Fruit fly (Drosophila melanogaster): ENCODE results near the gene CG1233.
A peak's percentile ranks its signal among the peaks of the same experiment; 100 is the strongest.

The CG1233 gene

DNA sequence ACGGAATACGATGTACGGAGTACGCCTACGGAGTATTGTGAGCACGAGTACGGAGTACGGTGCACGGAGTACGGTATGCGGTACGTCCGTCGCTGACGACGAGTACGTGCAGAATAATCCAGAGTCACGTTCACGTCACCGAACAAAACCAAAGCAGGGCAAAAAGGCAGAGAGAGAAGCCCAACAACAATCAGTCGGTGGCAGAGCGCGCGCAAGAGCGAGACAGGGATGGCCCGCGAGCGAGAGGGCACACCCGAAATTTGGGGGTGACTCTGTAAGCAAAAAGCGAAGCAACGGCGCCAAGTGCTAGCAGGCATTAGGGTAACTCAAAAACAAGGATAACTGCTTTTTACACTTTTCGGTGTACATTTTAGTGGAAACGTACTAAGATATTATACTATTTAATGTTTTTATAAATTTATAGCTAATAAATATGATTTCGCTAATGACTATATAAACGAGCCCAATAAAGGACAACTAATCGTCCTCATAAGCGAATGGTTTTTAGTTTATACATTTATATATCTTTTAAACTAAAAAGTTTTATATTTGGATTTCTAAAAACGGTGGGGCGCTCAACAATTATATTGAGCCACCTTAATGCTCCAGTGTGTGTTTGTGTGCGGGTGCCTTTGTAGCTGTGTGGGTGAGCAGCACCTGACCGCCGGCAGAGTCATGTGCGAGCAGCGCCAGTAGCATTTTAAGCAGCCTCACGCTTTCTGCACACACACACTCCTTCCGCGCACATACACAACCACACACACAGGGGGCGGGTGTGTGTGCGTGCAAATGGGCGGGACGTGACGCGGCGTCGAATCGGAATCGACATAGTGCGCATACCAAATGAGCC is 16.2 kb downstream of the CG1233 start:
- TF ChIP-seq CG14711 (tag; optimal IDR thresholded peaks at IDR 0.05) (peak; percentile 3), CG7101 (tag; optimal IDR thresholded peaks at IDR 0.05) (peak; percentile 18), CG33017 (tag; optimal IDR thresholded peaks at IDR 0.05) (no peak)

DNA sequence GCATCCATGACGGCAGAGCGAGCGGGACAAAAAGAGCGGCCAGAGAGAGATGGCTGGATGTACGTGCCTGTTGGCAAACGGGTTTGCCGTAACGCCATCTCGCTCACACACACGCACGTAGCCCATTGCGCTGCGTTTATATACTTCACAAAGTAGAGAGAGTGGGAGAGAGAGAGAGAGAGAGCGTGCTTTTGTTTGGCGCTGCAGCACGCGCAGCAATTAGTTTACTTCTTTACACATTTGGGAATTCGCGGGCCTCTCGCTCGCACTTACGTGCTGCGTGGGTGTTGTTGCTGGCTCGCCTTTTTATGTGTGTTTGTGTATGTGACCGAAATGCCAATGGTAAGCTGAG is 16.8 kb downstream of the CG1233 start:
- TF ChIP-seq pad (GFP tag; optimal IDR thresholded peaks at IDR 0.05) = peak; percentile 94
- no peak for TF ChIP-seq Crg-1 (GFP tag; optimal IDR thresholded peaks at IDR 0.05)

DNA sequence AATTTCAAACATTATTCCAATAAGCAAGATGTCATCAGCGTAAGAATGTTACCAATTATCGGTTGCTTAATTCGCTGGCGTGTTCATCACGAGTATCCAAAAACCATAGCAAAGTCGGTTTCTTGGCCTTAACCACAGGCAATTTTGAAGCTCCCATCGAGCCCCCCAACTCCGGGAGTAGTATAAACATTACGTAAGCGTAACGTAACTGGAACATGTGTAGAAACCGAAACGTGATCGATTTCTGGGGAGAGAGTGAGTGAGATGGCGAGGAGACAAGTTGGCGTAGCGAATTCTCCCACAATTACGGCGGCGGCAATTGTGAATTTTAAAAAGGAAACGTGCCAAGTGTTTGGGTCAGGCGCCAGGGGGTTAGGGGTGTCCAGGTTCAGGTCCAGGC is 17.6 kb downstream of the CG1233 start:
- TF ChIP-seq Crg-1 (GFP tag; optimal IDR thresholded peaks at IDR 0.05) = no peak
- no peak for TF ChIP-seq cic (GFP tag; optimal IDR thresholded peaks at IDR 0.05)
- no peak for TF ChIP-seq ovo (GFP tag; optimal IDR thresholded peaks at IDR 0.05)
- TF ChIP-seq Clk (GFP tag; optimal IDR thresholded peaks at IDR 0.05) = no peak
- no peak for TF ChIP-seq pad (GFP tag; optimal IDR thresholded peaks at IDR 0.05)
- TF ChIP-seq tj (GFP tag; optimal IDR thresholded peaks at IDR 0.05) = no peak
- TF ChIP-seq CG1620 (GFP tag; optimal IDR thresholded peaks at IDR 0.05) = no peak
- no peak for TF ChIP-seq cnc (optimal IDR thresholded peaks at IDR 0.05)
- TF ChIP-seq bab1 (GFP tag; optimal IDR thresholded peaks at IDR 0.05) = no peak
- TF ChIP-seq kay (GFP tag; ENCODE audit: borderline replicate concordance) = no peak
- no peak for TF ChIP-seq CG14711 (tag; optimal IDR thresholded peaks at IDR 0.05)

DNA sequence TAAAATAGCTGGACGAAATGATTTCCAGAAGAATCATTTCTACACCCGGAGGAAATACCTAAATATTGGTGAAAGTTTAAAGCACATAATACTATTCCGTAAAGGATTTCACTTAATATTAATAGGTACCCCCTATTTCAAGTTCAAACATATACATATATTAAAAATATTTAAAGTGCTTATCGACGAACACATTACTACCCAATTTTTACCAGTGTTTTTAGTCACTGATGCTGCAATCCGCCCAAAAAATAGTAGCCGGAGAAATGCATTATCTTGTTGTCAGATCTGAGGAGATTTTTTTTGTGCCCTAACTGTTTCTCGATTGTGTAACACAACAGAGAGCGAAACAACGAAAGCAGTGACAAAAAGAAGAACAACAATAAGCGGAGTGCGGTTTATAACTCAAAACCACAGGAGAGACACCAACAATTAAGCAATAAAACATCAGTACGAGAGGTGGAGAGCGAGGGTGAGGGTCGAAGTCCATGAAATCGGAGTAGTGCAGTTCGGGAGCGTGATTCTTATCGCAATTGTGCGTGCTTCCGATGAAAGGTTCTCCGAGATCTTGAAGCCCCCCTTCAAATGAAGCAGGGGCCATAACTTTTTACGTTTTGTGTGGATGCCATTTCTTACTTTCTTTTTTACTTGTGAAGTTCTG is 19.7 kb downstream of the CG1233 start:
- TF ChIP-seq Clk (GFP tag; optimal IDR thresholded peaks at IDR 0.05) = no peak
- TF ChIP-seq pad (GFP tag; optimal IDR thresholded peaks at IDR 0.05) = peak; percentile 54
- TF ChIP-seq bab1 (GFP tag; optimal IDR thresholded peaks at IDR 0.05) = peak; percentile 58

DNA sequence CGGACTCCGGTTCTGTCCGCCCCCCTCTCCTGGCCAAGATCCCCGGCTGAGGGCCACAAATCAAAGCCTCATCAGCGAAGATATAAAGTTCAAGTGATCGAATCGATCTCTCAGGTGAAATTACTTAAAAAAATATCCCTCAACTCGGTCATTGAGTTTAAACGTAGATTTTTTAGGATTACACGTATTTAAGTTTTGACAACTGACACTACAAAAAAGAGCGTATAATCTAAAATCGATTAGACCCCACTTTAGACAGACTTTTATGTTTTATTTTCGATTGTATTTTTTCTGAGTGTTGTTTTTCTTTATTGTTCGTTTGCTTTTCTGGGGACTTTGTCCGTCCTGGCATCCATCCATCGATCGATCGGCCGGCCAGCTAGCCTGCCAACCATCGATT is 23.8 kb downstream of the CG1233 start:
- no peak for TF ChIP-seq CG1620 (GFP tag; optimal IDR thresholded peaks at IDR 0.05)
- no peak for TF ChIP-seq Clk (GFP tag; optimal IDR thresholded peaks at IDR 0.05)
- no peak for TF ChIP-seq CG12768 (GFP tag; optimal IDR thresholded peaks at IDR 0.05)
- no peak for TF ChIP-seq Mnt (GFP tag; optimal IDR thresholded peaks at IDR 0.05)
- TF ChIP-seq CG5204 (GFP tag; optimal IDR thresholded peaks at IDR 0.05) = no peak
- no peak for TF ChIP-seq kay (GFP tag; ENCODE audit: borderline replicate concordance)
- TF ChIP-seq toe (GFP tag; optimal IDR thresholded peaks at IDR 0.05) = no peak
- no peak for TF ChIP-seq Crg-1 (GFP tag; optimal IDR thresholded peaks at IDR 0.05)
- TF ChIP-seq ovo (GFP tag; optimal IDR thresholded peaks at IDR 0.05) = no peak
- no peak for TF ChIP-seq CG7101 (tag; optimal IDR thresholded peaks at IDR 0.05)
- no peak for TF ChIP-seq pad (GFP tag; optimal IDR thresholded peaks at IDR 0.05)
- no peak for TF ChIP-seq CG14711 (tag; optimal IDR thresholded peaks at IDR 0.05)
- no peak for TF ChIP-seq cnc (optimal IDR thresholded peaks at IDR 0.05)
- no peak for TF ChIP-seq CG33017 (tag; optimal IDR thresholded peaks at IDR 0.05)

DNA sequence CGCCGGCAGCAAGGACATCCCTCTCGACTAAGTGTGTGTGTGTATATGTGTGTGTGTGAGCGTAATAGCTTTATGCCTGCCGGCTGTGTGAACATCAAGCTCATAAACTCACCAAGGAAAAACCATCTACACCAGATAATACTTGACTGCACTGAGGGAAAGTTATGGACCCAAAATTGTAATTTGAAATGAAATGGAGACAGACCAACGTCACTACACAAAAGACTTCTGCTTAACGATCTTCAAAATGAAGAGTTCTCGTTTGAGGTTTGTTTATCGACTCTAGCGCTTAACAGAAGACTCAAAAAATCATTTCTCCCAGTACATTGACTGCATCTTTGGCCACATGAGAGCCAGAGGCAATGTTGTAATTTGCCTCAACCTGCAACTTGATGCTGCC is 26.8 kb downstream of the CG1233 start:
- no peak for TF ChIP-seq CG5204 (GFP tag; optimal IDR thresholded peaks at IDR 0.05)
- no peak for TF ChIP-seq cic (GFP tag; optimal IDR thresholded peaks at IDR 0.05)
- no peak for TF ChIP-seq CG12768 (GFP tag; optimal IDR thresholded peaks at IDR 0.05)
- no peak for TF ChIP-seq Crg-1 (GFP tag; optimal IDR thresholded peaks at IDR 0.05)
- TF ChIP-seq CG7045 (GFP tag; optimal IDR thresholded peaks at IDR 0.05) = no peak
- TF ChIP-seq toe (GFP tag; optimal IDR thresholded peaks at IDR 0.05) = no peak
- no peak for TF ChIP-seq pad (GFP tag; optimal IDR thresholded peaks at IDR 0.05)
- TF ChIP-seq CG11617 (GFP tag; optimal IDR thresholded peaks at IDR 0.05) = no peak
- no peak for TF ChIP-seq CG33017 (tag; optimal IDR thresholded peaks at IDR 0.05)
- no peak for TF ChIP-seq CG7101 (tag; optimal IDR thresholded peaks at IDR 0.05)
- no peak for TF ChIP-seq CG14711 (tag; optimal IDR thresholded peaks at IDR 0.05)
- TF ChIP-seq bab1 (GFP tag; optimal IDR thresholded peaks at IDR 0.05) = no peak

DNA sequence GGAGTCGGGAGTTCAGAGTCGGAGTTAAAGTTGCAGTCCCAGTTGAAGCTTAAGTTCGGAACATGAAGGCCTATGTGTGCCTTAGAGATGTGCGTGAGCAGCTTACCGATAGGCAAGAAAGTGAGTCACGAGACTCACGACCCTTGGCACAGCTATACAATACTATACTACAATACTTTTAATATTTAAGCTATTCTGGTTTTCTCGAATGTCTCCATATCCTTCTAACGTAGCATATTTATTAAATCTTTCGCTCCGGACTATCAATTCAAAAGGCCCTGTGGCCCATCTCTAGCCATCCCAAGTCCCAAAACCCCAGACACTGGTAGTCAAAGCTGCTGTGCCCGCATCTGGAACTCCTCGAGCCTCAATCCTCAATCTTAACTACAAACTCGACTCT is 28.9 kb downstream of the CG1233 start:
- TF ChIP-seq CG1620 (GFP tag; optimal IDR thresholded peaks at IDR 0.05) (no peak), Mnt (GFP tag; optimal IDR thresholded peaks at IDR 0.05) (no peak), pad (GFP tag; optimal IDR thresholded peaks at IDR 0.05) (no peak), CG5204 (GFP tag; optimal IDR thresholded peaks at IDR 0.05) (no peak), cnc (optimal IDR thresholded peaks at IDR 0.05) (no peak), CG11617 (GFP tag; optimal IDR thresholded peaks at IDR 0.05) (no peak), Clk (GFP tag; optimal IDR thresholded peaks at IDR 0.05) (no peak), kay (GFP tag; ENCODE audit: borderline replicate concordance) (no peak), bab1 (GFP tag; optimal IDR thresholded peaks at IDR 0.05) (no peak), CG7101 (tag; optimal IDR thresholded peaks at IDR 0.05) (no peak), CG14711 (tag; optimal IDR thresholded peaks at IDR 0.05) (no peak), cic (GFP tag; optimal IDR thresholded peaks at IDR 0.05) (no peak), Crg-1 (GFP tag; optimal IDR thresholded peaks at IDR 0.05) (no peak), Hr96 (GFP tag; optimal IDR thresholded peaks at IDR 0.05) (no peak), toe (GFP tag; optimal IDR thresholded peaks at IDR 0.05) (no peak), CG7045 (GFP tag; optimal IDR thresholded peaks at IDR 0.05) (no peak), CG33017 (tag; optimal IDR thresholded peaks at IDR 0.05) (no peak), ovo (GFP tag; optimal IDR thresholded peaks at IDR 0.05) (no peak), tj (GFP tag; optimal IDR thresholded peaks at IDR 0.05) (no peak)
